Fruit fly (Drosophila melanogaster) whole organism, embryonic: ENCODE results near the gene CG42699.

Source experiments
- Atf-2 ChIP-seq: fragments of 200-800 bp; sonication (Bioruptor generic); optimal IDR thresholded peaks from 2 replicates; lab custom pipeline; 2016; ENCODE audit warnings: missing biosample characterization, missing genetic modification characterization
- CG12659 ChIP-seq: fragments of 200-800 bp; sonication (Bioruptor generic); optimal IDR thresholded peaks from 3 replicates; lab custom pipeline; 2017; ENCODE audit warnings: mild to moderate bottlenecking, missing biosample characterization, missing genetic modification reagents, missing genetic modification characterization
- CG13424 ChIP-seq: fragments of 200-800 bp; sonication (Bioruptor generic); optimal IDR thresholded peaks from 2 replicates; lab custom pipeline; 2019; ENCODE audit warnings: missing biosample characterization, mild to moderate bottlenecking, missing genetic modification characterization, moderate library complexity
- CG17385 ChIP-seq: fragments of 200-800 bp; sonication (Bioruptor generic); optimal IDR thresholded peaks from 3 replicates; lab custom pipeline; 2018; ENCODE audit warnings: missing biosample characterization, mild to moderate bottlenecking, missing genetic modification characterization
- Dll ChIP-seq: fragments of 200-800 bp; sonication (Bioruptor generic); IDR thresholded peaks from 4 replicates; pipeline ENCODE4 v1.3.6; 2022; ENCODE audit warnings: missing biosample characterization, missing genetic modification characterization; ENCODE audit not compliant: partially characterized antibody
- esg ChIP-seq: fragments of 200-800 bp; sonication (Bioruptor generic); conservative IDR thresholded peaks from 2 replicates; pipeline ENCODE4 v1.3.6; 2022; ENCODE audit warnings: missing biosample characterization, missing genetic modification characterization
- h ChIP-seq: fragments of >200 bp; optimal IDR thresholded peaks from 2 replicates; lab custom pipeline; 2017
- pho ChIP-seq: fragments of 200-800 bp; sonication (Bioruptor generic); optimal IDR thresholded peaks from 2 replicates; lab custom pipeline; 2016; ENCODE audit warnings: missing biosample characterization, missing genetic modification characterization

dm6 chrX:5783260-5784040 lies 19.1 kb downstream of the CG42699 start:
- TF ChIP-seq h (lab: Kevin White, UChicago): no peak
- no peak for TF ChIP-seq esg
- no peak for TF ChIP-seq CG17385
- TF ChIP-seq CG13424: peak; percentile 47
- peak; percentile 14 for TF ChIP-seq CG12659
- no peak for TF ChIP-seq Dll
- no peak for TF ChIP-seq pho (GFP tag; lab: Kevin White, UChicago)
- no peak for TF ChIP-seq Atf-2 (GFP tag; lab: Kevin White, UChicago)
